Fruit fly (Drosophila melanogaster): ENCODE measurements around the gene AIF.

AIF gene

dm6 chr2L:2180120-2180539, 28.6 kb downstream of the AIF start:
- no peak for TF ChIP-seq ttk (optimal IDR thresholded peaks at IDR 0.05)
- no peak for TF ChIP-seq psq (optimal IDR thresholded peaks at IDR 0.05)
- no peak for TF ChIP-seq Myc (optimal IDR thresholded peaks at IDR 0.05)
- TF ChIP-seq insv (optimal IDR thresholded peaks at IDR 0.05): no peak
- TF ChIP-seq h (optimal IDR thresholded peaks at IDR 0.05): no peak
- TF ChIP-seq Sin3A (optimal IDR thresholded peaks at IDR 0.05): no peak

- TF ChIP-seq ttk (optimal IDR thresholded peaks at IDR 0.05) (no peak), Myc (optimal IDR thresholded peaks at IDR 0.05) (no peak), insv (optimal IDR thresholded peaks at IDR 0.05) (no peak), Sin3A (optimal IDR thresholded peaks at IDR 0.05) (no peak), h (optimal IDR thresholded peaks at IDR 0.05) (no peak), psq (optimal IDR thresholded peaks at IDR 0.05) (no peak)
Observed at dm6 chr2L:2180665-2181064, 29.1 kb downstream of the AIF start.

dm6 chr2L:2181971-2182643, 30.6 kb downstream of the AIF start:
- no peak for TF ChIP-seq insv (optimal IDR thresholded peaks at IDR 0.05)
- no peak for TF ChIP-seq ttk (optimal IDR thresholded peaks at IDR 0.05)
- TF ChIP-seq h (optimal IDR thresholded peaks at IDR 0.05): no peak
- TF ChIP-seq Myc (optimal IDR thresholded peaks at IDR 0.05): no peak
- TF ChIP-seq psq (optimal IDR thresholded peaks at IDR 0.05): no peak
- TF ChIP-seq Sin3A (optimal IDR thresholded peaks at IDR 0.05): no peak

- TF ChIP-seq psq (optimal IDR thresholded peaks at IDR 0.05) (no peak), h (optimal IDR thresholded peaks at IDR 0.05) (no peak), Myc (optimal IDR thresholded peaks at IDR 0.05) (no peak), ttk (optimal IDR thresholded peaks at IDR 0.05) (no peak), insv (optimal IDR thresholded peaks at IDR 0.05) (no peak), Sin3A (optimal IDR thresholded peaks at IDR 0.05) (no peak)
Observed at dm6 chr2L:2182735-2183340, 31.3 kb downstream of the AIF start.

dm6 chr2L:2184129-2184528, 32.6 kb downstream of the AIF start:
- no peak for TF ChIP-seq Myc (optimal IDR thresholded peaks at IDR 0.05)
- TF ChIP-seq ttk (optimal IDR thresholded peaks at IDR 0.05): no peak
- TF ChIP-seq h (optimal IDR thresholded peaks at IDR 0.05): no peak
- no peak for TF ChIP-seq insv (optimal IDR thresholded peaks at IDR 0.05)
- TF ChIP-seq Sin3A (optimal IDR thresholded peaks at IDR 0.05): no peak
- no peak for TF ChIP-seq psq (optimal IDR thresholded peaks at IDR 0.05)

dm6 chr2L:2184659-2185058, 33.1 kb downstream of the AIF start:
- TF ChIP-seq h (optimal IDR thresholded peaks at IDR 0.05): no peak
- no peak for TF ChIP-seq Myc (optimal IDR thresholded peaks at IDR 0.05)
- TF ChIP-seq Sin3A (optimal IDR thresholded peaks at IDR 0.05): no peak
- TF ChIP-seq ttk (optimal IDR thresholded peaks at IDR 0.05): no peak
- TF ChIP-seq insv (optimal IDR thresholded peaks at IDR 0.05): no peak
- no peak for TF ChIP-seq psq (optimal IDR thresholded peaks at IDR 0.05)

- no peak for TF ChIP-seq h (optimal IDR thresholded peaks at IDR 0.05)
- no peak for TF ChIP-seq Myc (optimal IDR thresholded peaks at IDR 0.05)
- no peak for TF ChIP-seq Sin3A (optimal IDR thresholded peaks at IDR 0.05)
- TF ChIP-seq ttk (optimal IDR thresholded peaks at IDR 0.05): no peak
- no peak for TF ChIP-seq insv (optimal IDR thresholded peaks at IDR 0.05)
- TF ChIP-seq psq (optimal IDR thresholded peaks at IDR 0.05): no peak
Observed at dm6 chr2L:2185373-2185772, 33.8 kb downstream of the AIF start.

- TF ChIP-seq ttk (optimal IDR thresholded peaks at IDR 0.05): no peak
- no peak for TF ChIP-seq insv (optimal IDR thresholded peaks at IDR 0.05)
- TF ChIP-seq Sin3A (optimal IDR thresholded peaks at IDR 0.05): no peak
- no peak for TF ChIP-seq Myc (optimal IDR thresholded peaks at IDR 0.05)
- TF ChIP-seq psq (optimal IDR thresholded peaks at IDR 0.05): no peak
- TF ChIP-seq h (optimal IDR thresholded peaks at IDR 0.05): no peak
Observed at dm6 chr2L:2187411-2187810, 35.9 kb downstream of the AIF start.

- no peak for TF ChIP-seq h (optimal IDR thresholded peaks at IDR 0.05)
- TF ChIP-seq Myc (optimal IDR thresholded peaks at IDR 0.05): no peak
- TF ChIP-seq insv (optimal IDR thresholded peaks at IDR 0.05): no peak
- TF ChIP-seq Sin3A (optimal IDR thresholded peaks at IDR 0.05): no peak
- TF ChIP-seq psq (optimal IDR thresholded peaks at IDR 0.05): no peak
- TF ChIP-seq ttk (optimal IDR thresholded peaks at IDR 0.05): no peak
Observed at dm6 chr2L:2189100-2189499, 37.5 kb downstream of the AIF start.

dm6 chr2L:2190684-2191083, 39.1 kb downstream of the AIF start:
- no peak for TF ChIP-seq ttk (optimal IDR thresholded peaks at IDR 0.05)
- no peak for TF ChIP-seq psq (optimal IDR thresholded peaks at IDR 0.05)
- no peak for TF ChIP-seq Myc (optimal IDR thresholded peaks at IDR 0.05)
- no peak for TF ChIP-seq Sin3A (optimal IDR thresholded peaks at IDR 0.05)
- TF ChIP-seq insv (optimal IDR thresholded peaks at IDR 0.05): no peak
- no peak for TF ChIP-seq h (optimal IDR thresholded peaks at IDR 0.05)

dm6 chr2L:2191404-2191803, 39.9 kb downstream of the AIF start:
- TF ChIP-seq psq (optimal IDR thresholded peaks at IDR 0.05) (no peak), insv (optimal IDR thresholded peaks at IDR 0.05) (no peak), Sin3A (optimal IDR thresholded peaks at IDR 0.05) (no peak), h (optimal IDR thresholded peaks at IDR 0.05) (no peak), ttk (optimal IDR thresholded peaks at IDR 0.05) (no peak), Myc (optimal IDR thresholded peaks at IDR 0.05) (no peak)

- TF ChIP-seq Myc (optimal IDR thresholded peaks at IDR 0.05) (no peak), h (optimal IDR thresholded peaks at IDR 0.05) (no peak), psq (optimal IDR thresholded peaks at IDR 0.05) (no peak), insv (optimal IDR thresholded peaks at IDR 0.05) (no peak), Sin3A (optimal IDR thresholded peaks at IDR 0.05) (no peak), ttk (optimal IDR thresholded peaks at IDR 0.05) (no peak)
Observed at dm6 chr2L:2192123-2192601, 40.6 kb downstream of the AIF start, which contains the start of gene CG10874. TSS of gene CG10874 (minus strand) at chr2L:2192386.

Measured in Kc167 (cell line).